Worm (Caenorhabditis elegans) whole organism, young adult: ENCODE results near the gene str-175.

Experiments
- B0035.1 ChIP-seq: sonication (generic microtip); optimal IDR thresholded peaks from 2 replicates; lab custom pipeline; 2016; ENCODE audit warnings: missing genetic modification characterization, mild to moderate bottlenecking, missing compliant biosample characterization, missing genotype, missing genetic modification reagents
- F49E8.2 ChIP-seq: sonication (generic microtip); optimal IDR thresholded peaks from 3 replicates; lab custom pipeline; 2017; ENCODE audit warnings: missing genetic modification characterization, mild to moderate bottlenecking, missing compliant biosample characterization, antibody characterized with exemption, moderate library complexity; ENCODE audit not compliant: insufficient read depth
- K11D2.4 ChIP-seq: fragments of 200-800 bp; sonication (Bioruptor generic); IDR thresholded peaks from 2 replicates; pipeline ENCODE4 v1.3.6; 2022; ENCODE audit warnings: missing genetic modification reagents, missing genetic modification characterization, missing compliant biosample characterization
- ama-1 ChIP-seq, 3 experiments: fragments of 150-350 bp in 1 of 3; sonication (generic microtip) in 2 of 3; optimal IDR thresholded peaks; 2 replicates each; lab custom pipeline; 2014 to 2018; ENCODE audit warnings: missing biosample characterization in 2 of 3, missing genetic modification characterization in 2 of 3, missing genetic modification reagents in 2 of 3
- chd-7 ChIP-seq: sonication (generic microtip); optimal IDR thresholded peaks from 2 replicates; lab custom pipeline; 2016; ENCODE audit warnings: mild to moderate bottlenecking, missing genetic modification characterization, moderate library complexity, missing compliant biosample characterization
- egl-44 ChIP-seq: fragments of 200-800 bp; sonication (Bioruptor generic); IDR thresholded peaks from 2 replicates; pipeline ENCODE4 v1.3.6; 2022; ENCODE audit warnings: missing genetic modification reagents, missing genetic modification characterization, missing compliant biosample characterization
- let-526 ChIP-seq: fragments of 200-800 bp; sonication (Bioruptor generic); IDR thresholded peaks from 2 replicates; pipeline ENCODE4 v1.3.6; 2022; ENCODE audit warnings: missing genetic modification reagents, missing genetic modification characterization, missing compliant biosample characterization
- lin-40 ChIP-seq: sonication (generic microtip); optimal IDR thresholded peaks from 2 replicates; lab custom pipeline; 2016; ENCODE audit warnings: missing genetic modification characterization, mild to moderate bottlenecking, missing compliant biosample characterization, missing genotype, missing genetic modification reagents
- madf-6 ChIP-seq: fragments of 200-800 bp; sonication (Bioruptor generic); IDR thresholded peaks from 2 replicates; pipeline ENCODE4 v1.3.6; 2022; ENCODE audit warnings: missing genetic modification reagents, missing genetic modification characterization, missing compliant biosample characterization
- nhr-120 ChIP-seq: fragments of 200-800 bp; sonication (Bioruptor generic); IDR thresholded peaks from 2 replicates; pipeline ENCODE4 v1.3.6; 2022; ENCODE audit warnings: missing genetic modification characterization, missing compliant biosample characterization
- snpc-4 ChIP-seq, 5 experiments: fragments of 150-350 bp in 1 of 5; sonication (generic microtip) in 4 of 5; optimal IDR thresholded peaks; 2 replicates each; lab custom pipeline; 2014 to 2018; ENCODE audit warnings: missing genetic modification characterization in 5 of 5, missing biosample characterization in 3 of 5, antibody characterized with exemption in 2 of 5, mild to moderate bottlenecking in 2 of 5, missing compliant biosample characterization in 2 of 5, missing genotype in 2 of 5, moderate library complexity in 2 of 5, missing genetic modification reagents in 1 of 5
- unc-62 ChIP-seq: fragments of 150-350 bp; optimal IDR thresholded peaks from 2 replicates; lab custom pipeline; 2014; ENCODE audit warnings: missing biosample characterization, missing genetic modification reagents, missing genetic modification characterization

- TF ChIP-seq egl-44, result no peak
- no peak for TF ChIP-seq unc-62 (GFP tag; lab: Kevin White, UChicago)
- no peak for TF ChIP-seq snpc-4 (GFP tag; optimal IDR thresholded peaks at IDR 0.05; lab: Kevin White, UChicago)
- TF ChIP-seq snpc-4 (tag; optimal IDR thresholded peaks at IDR 0.05; lab: Kevin White, UChicago), result no peak
- no peak for TF ChIP-seq lin-40 (tag; lab: Kevin White, UChicago)
- TF ChIP-seq F49E8.2, result no peak
- TF ChIP-seq chd-7 (tag; lab: Kevin White, UChicago), result no peak
- no peak for TF ChIP-seq K11D2.4
- TF ChIP-seq madf-6 (GFP tag; lab: Robert Waterston, UW), result no peak
- no peak for TF ChIP-seq nhr-120 (GFP tag; lab: Robert Waterston, UW)
- no peak for TF ChIP-seq ama-1 (optimal IDR thresholded peaks at IDR 0.05; lab: Kevin White, UChicago)
- TF ChIP-seq ama-1 (GFP tag; optimal IDR thresholded peaks at IDR 0.05; lab: Kevin White, UChicago), result no peak
- TF ChIP-seq B0035.1 (tag; lab: Kevin White, UChicago), result no peak
- TF ChIP-seq let-526 (GFP tag; lab: Robert Waterston, UW), result no peak
These were observed 47.3 kb upstream of the str-175 start, which contains the start of gene str-158 for ce11 chrIV:4917774-4918173.
